Fruit fly (Drosophila melanogaster): Measurements from ENCODE around the gene HP1D3csd.

The HP1D3csd gene

dm6 chrX:19179696-19180255 lies 10.2 kb upstream of the HP1D3csd start, which contains the start of the genes CG7556 and CG7453 (continued):
- TF ChIP-seq stc (GFP tag; IDR thresholded peaks at IDR 0.05): no peak
- TF ChIP-seq Blimp-1 (GFP tag; optimal IDR thresholded peaks at IDR 0.05): peak; percentile 61
- no peak for TF ChIP-seq Elba2 (GFP tag; optimal IDR thresholded peaks at IDR 0.05)
- TF ChIP-seq tin (GFP tag; optimal IDR thresholded peaks at IDR 0.05): peak; percentile 78
- TF ChIP-seq CG12219 (GFP tag; optimal IDR thresholded peaks at IDR 0.05): peak; percentile 47
- TF ChIP-seq Mad (GFP tag; optimal IDR thresholded peaks at IDR 0.05): peak; percentile 60
- TF ChIP-seq CG12659 (GFP tag; optimal IDR thresholded peaks at IDR 0.05): peak; percentile 78
- no peak for TF ChIP-seq CG7271 (tag; optimal IDR thresholded peaks at IDR 0.05)
- TF ChIP-seq her (GFP tag; optimal IDR thresholded peaks at IDR 0.05): peak; percentile 40
- peak; percentile 35 for TF ChIP-seq CG12299 (tag; optimal IDR thresholded peaks at IDR 0.05)
- TF ChIP-seq nmo (GFP tag; optimal IDR thresholded peaks at IDR 0.05): peak; percentile 80
- TF ChIP-seq Sox100B (GFP tag; optimal IDR thresholded peaks at IDR 0.05): peak; percentile 77
- peak; percentile 58 for TF ChIP-seq Bteb2 (GFP tag; optimal IDR thresholded peaks at IDR 0.05)
- TF ChIP-seq CG6683 (GFP tag; optimal IDR thresholded peaks at IDR 0.05): peak; percentile 42
- TF ChIP-seq toy (GFP tag; IDR thresholded peaks at IDR 0.05): no peak
- peak; percentile 92 for TF ChIP-seq CG30403 (GFP tag; optimal IDR thresholded peaks at IDR 0.05)
- TF ChIP-seq NC2α (GFP tag; optimal IDR thresholded peaks at IDR 0.05): peak; percentile 48
- no peak for TF ChIP-seq amos (GFP tag; IDR thresholded peaks at IDR 0.05; ENCODE audit: partially characterized antibody)
- no peak for TF ChIP-seq CG15073 (GFP tag; optimal IDR thresholded peaks at IDR 0.05)
- TF ChIP-seq sd (tag; optimal IDR thresholded peaks at IDR 0.05): peak; percentile 4
- TF ChIP-seq CG7963 (GFP tag; IDR thresholded peaks at IDR 0.05; ENCODE audit: partially characterized antibody): no peak
- TF ChIP-seq prd (optimal IDR thresholded peaks at IDR 0.05): no peak
- peak; percentile 71 for TF ChIP-seq prd (GFP tag; IDR thresholded peaks at IDR 0.05)
- TF ChIP-seq croc (GFP tag; conservative IDR thresholded peaks at IDR 0.05): peak; percentile 56; the same call in 2 of the 3 replicates
- TF ChIP-seq org-1 (GFP tag; optimal IDR thresholded peaks at IDR 0.05): peak; percentile 22
- no peak for TF ChIP-seq Hey (tag; optimal IDR thresholded peaks at IDR 0.05)
- no peak for TF ChIP-seq sim (GFP tag; IDR thresholded peaks at IDR 0.05)
- peak; percentile 45 for TF ChIP-seq pb (GFP tag; optimal IDR thresholded peaks at IDR 0.05)
- TF ChIP-seq Vsx1 (GFP tag; optimal IDR thresholded peaks at IDR 0.05): no peak
- no peak for TF ChIP-seq ftz-f1 (GFP tag; optimal IDR thresholded peaks at IDR 0.05)
- peak; percentile 64 for TF ChIP-seq CG5245 (GFP tag; optimal IDR thresholded peaks at IDR 0.05)
- no peak for TF ChIP-seq sqz (GFP tag; optimal IDR thresholded peaks at IDR 0.05)
- no peak for TF ChIP-seq GATAe (GFP tag; conservative IDR thresholded peaks at IDR 0.05)
- TF ChIP-seq E2f1 (GFP tag; IDR thresholded peaks at IDR 0.05): peak; percentile 51; the same call in 1 of the 2 replicates
- TF ChIP-seq CG16813 (GFP tag; IDR thresholded peaks at IDR 0.05; ENCODE audit: partially characterized antibody): no peak
- no peak for TF ChIP-seq bbx (GFP tag; IDR thresholded peaks at IDR 0.05; ENCODE audit: partially characterized antibody)
- peak; percentile 46 for TF ChIP-seq ssp (GFP tag; IDR thresholded peaks at IDR 0.05)
- TF ChIP-seq ap (GFP tag; IDR thresholded peaks at IDR 0.05): peak; percentile 59
- no peak for TF ChIP-seq Stat92E (GFP tag; optimal IDR thresholded peaks at IDR 0.05)
- peak; percentile 38; the same call in 1 of the 3 replicates for TF ChIP-seq H15 (GFP tag; IDR thresholded peaks at IDR 0.05)
- TF ChIP-seq Antp (GFP tag; optimal IDR thresholded peaks at IDR 0.05): peak; percentile 59
- TF ChIP-seq Spps (tag; optimal IDR thresholded peaks at IDR 0.05): peak; percentile 19
- peak; percentile 77 for TF ChIP-seq CG15269 (tag; optimal IDR thresholded peaks at IDR 0.05)
- peak; percentile 83 for TF ChIP-seq Max (GFP tag; optimal IDR thresholded peaks at IDR 0.05)
- peak; percentile 77 for TF ChIP-seq CG13424 (tag; optimal IDR thresholded peaks at IDR 0.05)
- TF ChIP-seq hbn (GFP tag; IDR thresholded peaks at IDR 0.05; ENCODE audit: partially characterized antibody): no peak
- 0 out of 2 replicates have a peak, but pooled peaks have one; percentile 27 for TF ChIP-seq CG17328 (GFP tag; IDR thresholded peaks at IDR 0.05)
- TF ChIP-seq lbe (GFP tag; optimal IDR thresholded peaks at IDR 0.05): peak; percentile 31
- no peak for TF ChIP-seq Kr (GFP tag; optimal IDR thresholded peaks at IDR 0.05)
- peak; percentile 92 for TF ChIP-seq CG7556 (GFP tag; optimal IDR thresholded peaks at IDR 0.05)
